Worm (Caenorhabditis elegans) whole organism, L2 larva: ENCODE results near the gene hmg-1.1.

Experiments
- C34F6.9 ChIP-seq: fragments of 150-350 bp; optimal IDR thresholded peaks from 2 replicates; lab custom pipeline; 2014; ENCODE audit warnings: missing biosample characterization, missing genetic modification characterization
- F13H6.1 ChIP-seq: sonication (generic microtip); optimal IDR thresholded peaks from 2 replicates; lab custom pipeline; 2016; ENCODE audit warnings: missing genetic modification characterization, missing compliant biosample characterization
- R02D3.7 ChIP-seq: fragments of 150-350 bp; optimal IDR thresholded peaks from 2 replicates; lab custom pipeline; 2014; ENCODE audit warnings: missing biosample characterization, missing genetic modification characterization
- Y55F3AM.14 ChIP-seq: fragments of 200-800 bp; sonication (Bioruptor generic); optimal IDR thresholded peaks from 2 replicates; lab custom pipeline; 2018; ENCODE audit warnings: mild to moderate bottlenecking, missing genetic modification characterization, missing compliant biosample characterization
- ZK546.5 ChIP-seq: sonication (generic microtip); optimal IDR thresholded peaks from 2 replicates; lab custom pipeline; 2017; ENCODE audit warnings: missing biosample characterization, missing genetic modification characterization
- alr-1 ChIP-seq: fragments of 150-350 bp; optimal IDR thresholded peaks from 2 replicates; lab custom pipeline; 2014; ENCODE audit warnings: missing biosample characterization, missing genetic modification characterization
- aly-2 ChIP-seq: fragments of 150-350 bp; optimal IDR thresholded peaks from 2 replicates; lab custom pipeline; 2014; ENCODE audit warnings: missing biosample characterization, missing genetic modification characterization
- ama-1 ChIP-seq: fragments of 150-350 bp; optimal IDR thresholded peaks from 2 replicates; lab custom pipeline; 2018; ENCODE audit warnings: inconsistent platforms
- ceh-16 ChIP-seq: fragments of 150-350 bp; optimal IDR thresholded peaks from 2 replicates; lab custom pipeline; 2014; ENCODE audit warnings: missing biosample characterization, missing genetic modification characterization
- ceh-82 ChIP-seq: fragments of 150-350 bp; optimal IDR thresholded peaks from 2 replicates; lab custom pipeline; 2014; ENCODE audit warnings: missing biosample characterization, missing genetic modification characterization
- crh-2 ChIP-seq: sonication (generic microtip); optimal IDR thresholded peaks from 2 replicates; lab custom pipeline; 2017; ENCODE audit warnings: missing biosample characterization, missing genetic modification characterization
- dmd-4 ChIP-seq: sonication (generic microtip); optimal IDR thresholded peaks from 2 replicates; lab custom pipeline; 2017; ENCODE audit warnings: missing biosample characterization, missing genetic modification characterization
- egl-27 ChIP-seq: sonication (generic microtip); optimal IDR thresholded peaks from 3 replicates; lab custom pipeline; 2017; ENCODE audit warnings: missing biosample characterization, missing genetic modification reagents, missing genetic modification characterization
- elt-1 ChIP-seq: fragments of 150-350 bp; optimal IDR thresholded peaks from 2 replicates; lab custom pipeline; 2014; ENCODE audit warnings: missing biosample characterization, missing genetic modification characterization
- elt-3 ChIP-seq: sonication (generic microtip); optimal IDR thresholded peaks from 2 replicates; lab custom pipeline; 2017; ENCODE audit warnings: missing biosample characterization, missing genetic modification characterization
- fos-1 ChIP-seq: fragments of 150-350 bp; optimal IDR thresholded peaks from 2 replicates; lab custom pipeline; 2014; ENCODE audit warnings: missing biosample characterization, missing genetic modification characterization
- gmeb-1 ChIP-seq: fragments of 150-350 bp; optimal IDR thresholded peaks from 2 replicates; lab custom pipeline; 2014; ENCODE audit warnings: missing biosample characterization, missing genetic modification characterization
- lin-13 ChIP-seq: fragments of 150-350 bp; optimal IDR thresholded peaks from 2 replicates; lab custom pipeline; 2014; ENCODE audit warnings: missing biosample characterization, missing genetic modification reagents, missing genetic modification characterization
- lin-39 ChIP-seq: fragments of 150-350 bp; optimal IDR thresholded peaks from 2 replicates; lab custom pipeline; 2014; ENCODE audit warnings: missing biosample characterization, missing genetic modification reagents, missing genetic modification characterization
- lsy-2 ChIP-seq, 2 experiments: fragments of 150-350 bp in 1 of 2; sonication (generic microtip) in 1 of 2; optimal IDR thresholded peaks; 2 replicates each; lab custom pipeline; 2014 to 2017; ENCODE audit warnings: missing biosample characterization in 2 of 2, missing genetic modification characterization in 2 of 2
- mab-5 ChIP-seq: fragments of 150-350 bp; optimal IDR thresholded peaks from 2 replicates; lab custom pipeline; 2014; ENCODE audit warnings: missing biosample characterization, missing genetic modification characterization
- mbf-1 ChIP-seq: sonication (generic microtip); optimal IDR thresholded peaks from 2 replicates; lab custom pipeline; 2017; ENCODE audit warnings: missing biosample characterization, missing genetic modification characterization
- mdl-1 ChIP-seq, 2 experiments: fragments of 150-350 bp in 1 of 2; sonication (generic microtip) in 1 of 2; optimal IDR thresholded peaks; 2 replicates each; lab custom pipeline; 2017; ENCODE audit warnings: missing biosample characterization in 2 of 2, missing genetic modification characterization in 2 of 2
- nhr-11 ChIP-seq: fragments of 150-350 bp; optimal IDR thresholded peaks from 2 replicates; lab custom pipeline; 2014; ENCODE audit warnings: missing biosample characterization, missing genetic modification characterization
- nhr-12 ChIP-seq: fragments of 150-350 bp; optimal IDR thresholded peaks from 2 replicates; lab custom pipeline; 2014; ENCODE audit warnings: missing biosample characterization, missing genetic modification characterization
- nhr-129 ChIP-seq: fragments of 150-350 bp; optimal IDR thresholded peaks from 2 replicates; lab custom pipeline; 2014; ENCODE audit warnings: missing biosample characterization, missing genetic modification characterization
- nhr-21 ChIP-seq: fragments of 150-350 bp; optimal IDR thresholded peaks from 2 replicates; lab custom pipeline; 2014; ENCODE audit warnings: missing biosample characterization, missing genetic modification characterization
- nhr-23 ChIP-seq: fragments of 150-350 bp; optimal IDR thresholded peaks from 2 replicates; lab custom pipeline; 2014; ENCODE audit warnings: missing biosample characterization, missing genetic modification reagents, missing genetic modification characterization
- nhr-237 ChIP-seq: fragments of 150-350 bp; optimal IDR thresholded peaks from 2 replicates; lab custom pipeline; 2014; ENCODE audit warnings: missing biosample characterization, missing genetic modification characterization
- nhr-25 ChIP-seq: fragments of 150-350 bp; sonication (generic microtip); optimal IDR thresholded peaks from 3 replicates; lab custom pipeline; 2014; ENCODE audit warnings: missing biosample characterization, missing genetic modification characterization
- nhr-77 ChIP-seq: fragments of 150-350 bp; optimal IDR thresholded peaks from 2 replicates; lab custom pipeline; 2014; ENCODE audit warnings: missing biosample characterization, missing genetic modification characterization
- peb-1 ChIP-seq: fragments of 150-350 bp; optimal IDR thresholded peaks from 2 replicates; lab custom pipeline; 2014; ENCODE audit warnings: missing biosample characterization, missing genetic modification characterization
- sem-4 ChIP-seq: fragments of 150-350 bp; optimal IDR thresholded peaks from 2 replicates; lab custom pipeline; 2014; ENCODE audit warnings: missing biosample characterization, missing genetic modification reagents, missing genetic modification characterization
- skn-1 ChIP-seq: sonication (generic microtip); optimal IDR thresholded peaks from 2 replicates; lab custom pipeline; 2017; ENCODE audit warnings: missing biosample characterization, missing genetic modification characterization
- sma-3 ChIP-seq: sonication (generic microtip); optimal IDR thresholded peaks from 2 replicates; lab custom pipeline; 2016; ENCODE audit warnings: missing genetic modification reagents, missing genetic modification characterization, missing compliant biosample characterization
- sma-9 ChIP-seq, 2 experiments: fragments of 150-350 bp in 1 of 2; sonication (generic microtip) in 1 of 2; optimal IDR thresholded peaks; 2 replicates each; lab custom pipeline; 2014 to 2016; ENCODE audit warnings: missing genetic modification characterization in 2 of 2, mild to moderate bottlenecking in 1 of 2, missing biosample characterization in 1 of 2, missing compliant biosample characterization in 1 of 2, missing genetic modification reagents in 1 of 2, moderate library complexity in 1 of 2
- snpc-4 ChIP-seq: fragments of 150-350 bp; optimal IDR thresholded peaks from 2 replicates; lab custom pipeline; 2014; ENCODE audit warnings: missing biosample characterization, missing genetic modification characterization
- unc-39 ChIP-seq: fragments of 150-350 bp; optimal IDR thresholded peaks from 2 replicates; lab custom pipeline; 2014; ENCODE audit warnings: missing biosample characterization, missing genetic modification characterization
- unc-55 ChIP-seq: fragments of 150-350 bp; sonication (generic microtip); optimal IDR thresholded peaks from 3 replicates; lab custom pipeline; 2014; ENCODE audit warnings: missing biosample characterization, missing genetic modification reagents, missing genetic modification characterization
- unc-62 ChIP-seq: fragments of 150-350 bp; optimal IDR thresholded peaks from 2 replicates; lab custom pipeline; 2014; ENCODE audit warnings: missing biosample characterization, missing genetic modification reagents, missing genetic modification characterization
- zag-1 ChIP-seq: fragments of 150-350 bp; optimal IDR thresholded peaks from 2 replicates; lab custom pipeline; 2014; ENCODE audit warnings: missing biosample characterization, missing genetic modification characterization
- ztf-1 ChIP-seq: fragments of 200-800 bp; sonication (Bioruptor generic); conservative IDR thresholded peaks from 2 replicates; pipeline ENCODE4 v1.3.6; 2022; ENCODE audit warnings: missing genetic modification characterization, missing compliant biosample characterization
- ztf-11 ChIP-seq: sonication (generic microtip); optimal IDR thresholded peaks from 2 replicates; lab custom pipeline; 2017; ENCODE audit warnings: missing biosample characterization, missing genetic modification characterization
- ztf-4 ChIP-seq: fragments of 150-350 bp; optimal IDR thresholded peaks from 2 replicates; lab custom pipeline; 2014; ENCODE audit warnings: missing biosample characterization, missing genetic modification characterization

Gene hmg-1.1

DNA sequence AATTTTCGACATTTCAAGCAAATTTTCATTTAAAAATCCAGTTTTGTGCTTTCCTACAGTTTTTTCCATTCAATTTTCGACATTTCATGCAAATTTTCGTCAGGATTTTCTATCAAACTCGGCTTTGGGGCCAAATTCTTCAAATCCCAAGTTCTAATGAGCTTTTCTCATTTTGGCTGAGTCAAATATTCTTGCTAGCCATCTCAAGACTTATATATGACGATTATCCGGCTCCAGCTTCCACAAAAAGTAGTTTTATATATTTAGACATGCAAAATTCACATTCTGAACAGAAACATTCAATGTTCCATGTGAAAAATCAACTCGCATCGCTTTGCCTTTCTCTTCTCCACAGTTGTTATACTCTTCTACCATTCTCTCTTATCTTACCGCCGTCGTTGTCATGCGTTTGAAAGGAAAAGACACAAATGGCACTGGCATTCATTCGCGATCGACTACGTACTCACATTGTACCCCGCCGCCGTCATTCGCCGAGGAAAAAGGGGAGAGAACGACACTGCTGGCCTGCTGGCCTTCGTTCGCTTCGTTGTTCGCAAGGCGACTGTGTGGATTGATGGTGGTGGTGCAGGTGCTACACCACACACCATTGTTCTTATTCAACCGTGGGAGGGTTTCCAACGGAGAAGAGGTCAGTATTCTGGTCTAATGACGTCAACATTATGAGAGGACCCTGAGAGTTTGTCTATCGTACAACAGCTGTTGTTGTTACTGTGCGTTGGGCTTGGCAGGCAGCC is 2.6 kb upstream of the hmg-1.1 start (continued):
- TF ChIP-seq unc-39 (no peak), aly-2 (tag; lab: Kevin White, UChicago) (no peak), ztf-1 (GFP tag; lab: Robert Waterston, UW) (no peak), nhr-12 (no peak), nhr-11 (no peak), lsy-2 (tag; optimal IDR thresholded peaks at IDR 0.05; lab: Kevin White, UChicago) (no peak), ama-1 (lab: Kevin White, UChicago) (no peak), lin-13 (GFP tag; lab: Kevin White, UChicago) (no peak), sem-4 (tag; lab: Kevin White, UChicago) (no peak), elt-3 (no peak), snpc-4 (tag; lab: Kevin White, UChicago) (no peak), ztf-4 (no peak), unc-55 (GFP tag; lab: Kevin White, UChicago) (no peak), gmeb-1 (tag; lab: Kevin White, UChicago) (peak; percentile 36), zag-1 (tag; lab: Kevin White, UChicago) (no peak), fos-1 (tag; lab: Kevin White, UChicago) (peak; percentile 66), Y55F3AM.14 (no peak), ztf-11 (tag; lab: Kevin White, UChicago) (no peak), mbf-1 (no peak), sma-9 (GFP tag; optimal IDR thresholded peaks at IDR 0.05; lab: Kevin White, UChicago) (no peak), sma-9 (tag; optimal IDR thresholded peaks at IDR 0.05; lab: Kevin White, UChicago) (no peak), nhr-129 (tag; lab: Kevin White, UChicago) (peak; percentile 51)

DNA sequence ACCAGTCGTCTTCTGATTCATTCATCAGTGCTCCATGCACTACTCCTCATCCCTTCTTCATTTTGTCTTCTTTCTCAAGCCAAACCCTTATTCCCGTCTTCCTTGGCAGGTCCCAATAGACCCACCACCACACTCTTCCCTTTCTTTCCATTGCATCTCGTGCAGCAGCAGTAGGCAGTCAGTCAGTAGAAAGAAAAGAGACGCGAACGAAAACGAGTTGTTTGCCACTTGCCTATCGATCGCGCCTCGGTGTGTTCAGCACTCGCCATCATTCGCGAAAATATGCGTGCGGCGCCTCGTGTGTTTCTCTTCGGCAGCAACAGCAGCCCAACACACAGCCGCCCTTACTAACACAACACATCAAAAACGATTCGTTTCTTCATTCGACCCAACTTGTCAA is 1.0 kb upstream of the hmg-1.1 start:
- TF ChIP-seq peb-1 (no peak), Y55F3AM.14 (no peak), crh-2 (tag; lab: Kevin White, UChicago) (peak; percentile 57), aly-2 (tag; lab: Kevin White, UChicago) (no peak), sma-3 (GFP tag; lab: Kevin White, UChicago) (peak; percentile 19), ztf-4 (peak; percentile 39), mdl-1 (tag; optimal IDR thresholded peaks at IDR 0.05; lab: Kevin White, UChicago) (peak; percentile 53 to 60), C34F6.9 (tag; lab: Kevin White, UChicago) (peak; percentile 43), lsy-2 (tag; optimal IDR thresholded peaks at IDR 0.05; lab: Kevin White, UChicago) (peak in 1 of 2 experiments; percentile 8), sma-9 (GFP tag; optimal IDR thresholded peaks at IDR 0.05; lab: Kevin White, UChicago) (peak; percentile 56), sma-9 (tag; optimal IDR thresholded peaks at IDR 0.05; lab: Kevin White, UChicago) (no peak), nhr-129 (tag; lab: Kevin White, UChicago) (peak; percentile 79), mab-5 (tag; lab: Kevin White, UChicago) (peak; percentile 31), unc-55 (GFP tag; lab: Kevin White, UChicago) (peak; percentile 25), elt-1 (tag; lab: Kevin White, UChicago) (no peak), gmeb-1 (tag; lab: Kevin White, UChicago) (peak; percentile 20), fos-1 (tag; lab: Kevin White, UChicago) (peak; percentile 48), lin-13 (GFP tag; lab: Kevin White, UChicago) (peak; percentile 14), nhr-25 (tag; lab: Kevin White, UChicago) (peak; percentile 37), nhr-237 (tag; lab: Kevin White, UChicago) (no peak), egl-27 (tag; lab: Kevin White, UChicago) (peak; percentile 14), F13H6.1 (tag; lab: Kevin White, UChicago) (peak; percentile 51)

DNA sequence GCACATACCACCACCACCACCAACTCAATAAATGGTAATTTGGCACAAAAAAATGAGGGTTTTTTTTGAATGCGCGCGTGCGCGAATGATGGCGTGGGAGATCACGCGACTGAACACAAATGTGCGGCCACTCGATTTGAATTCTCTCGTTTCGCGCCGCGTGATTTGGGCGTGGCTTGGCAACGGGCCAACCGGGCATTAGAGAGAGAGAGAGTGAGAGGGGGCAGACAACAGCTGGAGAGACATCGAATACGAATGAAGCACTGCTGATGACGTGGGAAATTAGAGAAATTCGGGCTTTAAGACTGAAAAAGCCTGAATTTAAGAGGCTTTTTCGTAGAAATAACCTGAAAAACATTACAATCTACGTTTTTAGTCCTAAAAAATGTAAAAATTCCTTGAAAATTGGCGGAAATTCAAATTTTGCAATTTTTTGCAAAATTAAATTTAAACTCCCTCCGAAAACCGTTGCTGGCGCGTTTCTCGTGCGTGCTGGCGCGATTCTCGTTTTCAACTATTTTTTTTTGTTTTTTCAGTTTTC is 975 bp downstream of the hmg-1.1 start:
- TF ChIP-seq sma-9 (GFP tag; optimal IDR thresholded peaks at IDR 0.05; lab: Kevin White, UChicago), result peak; percentile 93
- TF ChIP-seq sma-9 (tag; optimal IDR thresholded peaks at IDR 0.05; lab: Kevin White, UChicago), result no peak
- no peak for TF ChIP-seq R02D3.7
- no peak for TF ChIP-seq alr-1
- TF ChIP-seq dmd-4, result peak; percentile 20
- no peak for TF ChIP-seq elt-3
- TF ChIP-seq aly-2 (tag; lab: Kevin White, UChicago), result no peak
- peak; percentile 69 for TF ChIP-seq unc-55 (GFP tag; lab: Kevin White, UChicago)
- peak; percentile 73; the same call in 1 of the 2 replicates for TF ChIP-seq ztf-1 (GFP tag; lab: Robert Waterston, UW)
- TF ChIP-seq mab-5 (tag; lab: Kevin White, UChicago), result peak; percentile 76
- peak; percentile 95 for TF ChIP-seq crh-2 (tag; lab: Kevin White, UChicago)
- TF ChIP-seq zag-1 (tag; lab: Kevin White, UChicago), result peak; percentile 4
- TF ChIP-seq nhr-77 (tag; lab: Kevin White, UChicago), result peak; percentile 53
- TF ChIP-seq ztf-11 (tag; lab: Kevin White, UChicago), result no peak
- no peak for TF ChIP-seq skn-1 (tag; lab: Kevin White, UChicago)
- TF ChIP-seq snpc-4 (tag; lab: Kevin White, UChicago), result peak; percentile 35
- TF ChIP-seq ceh-82, result peak; percentile 10
- TF ChIP-seq unc-62, result no peak
- TF ChIP-seq nhr-129 (tag; lab: Kevin White, UChicago), result peak; percentile 79
- peak; percentile 31 for TF ChIP-seq fos-1 (tag; lab: Kevin White, UChicago)
- TF ChIP-seq sma-3 (GFP tag; lab: Kevin White, UChicago), result peak; percentile 93
- TF ChIP-seq unc-39, result no peak
- peak; percentile 42 for TF ChIP-seq ceh-16 (tag; lab: Kevin White, UChicago)
- peak; percentile 93 for TF ChIP-seq Y55F3AM.14
- TF ChIP-seq ZK546.5, result peak; percentile 57
- TF ChIP-seq nhr-21 (tag; lab: Kevin White, UChicago), result peak; percentile 87
- TF ChIP-seq nhr-23 (tag; lab: Kevin White, UChicago), result no peak
- TF ChIP-seq lin-39 (tag; lab: Kevin White, UChicago), result no peak
- TF ChIP-seq F13H6.1 (tag; lab: Kevin White, UChicago), result peak; percentile 92
- peak; percentile 18 for TF ChIP-seq egl-27 (tag; lab: Kevin White, UChicago)
- no peak for TF ChIP-seq nhr-12
